Worm (Caenorhabditis elegans) whole organism, young adult: Measurements from ENCODE around the gene ceh-23.

Experiments
- B0261.1 ChIP-seq: sonication (generic microtip); optimal IDR thresholded peaks from 2 replicates; lab custom pipeline; 2016; ENCODE audit warnings: mild to moderate bottlenecking, missing genetic modification characterization, moderate library complexity, missing compliant biosample characterization
- aptf-3 ChIP-seq: fragments of 200-800 bp; sonication (Bioruptor generic); IDR thresholded peaks from 2 replicates; pipeline ENCODE4 v1.3.6; 2022; ENCODE audit warnings: missing genetic modification characterization, missing compliant biosample characterization
- chd-7 ChIP-seq: sonication (generic microtip); optimal IDR thresholded peaks from 2 replicates; lab custom pipeline; 2016; ENCODE audit warnings: mild to moderate bottlenecking, missing genetic modification characterization, moderate library complexity, missing compliant biosample characterization
- die-1 ChIP-seq: sonication (generic microtip); optimal IDR thresholded peaks from 2 replicates; lab custom pipeline; 2016; ENCODE audit warnings: missing genotype, mild to moderate bottlenecking, missing genetic modification characterization, missing compliant biosample characterization
- lin-35 ChIP-seq, 3 experiments: fragments of 150-350 bp in 2 of 3; sonication (generic microtip) in 1 of 3; optimal IDR thresholded peaks; 2 replicates each; lab custom pipeline; 2014 to 2018; ENCODE audit warnings: missing biosample characterization in 3 of 3, missing genetic modification characterization in 3 of 3, missing genetic modification reagents in 3 of 3
- mel-28 ChIP-seq: sonication (generic microtip); optimal IDR thresholded peaks from 2 replicates; lab custom pipeline; 2016; ENCODE audit warnings: borderline replicate concordance, mild to moderate bottlenecking, missing genetic modification characterization, missing compliant biosample characterization
- rpc-1 ChIP-seq, 2 experiments: fragments of 150-350 bp in 1 of 2; sonication (generic microtip) in 1 of 2; optimal IDR thresholded peaks; 2 replicates each; lab custom pipeline; 2014 to 2018; ENCODE audit warnings: missing biosample characterization in 1 of 2, missing genetic modification characterization in 1 of 2, missing genetic modification reagents in 1 of 2, missing genotype in 1 of 2
- sdz-38 ChIP-seq: sonication (generic microtip); optimal IDR thresholded peaks from 2 replicates; lab custom pipeline; 2016; ENCODE audit warnings: missing genotype, missing genetic modification characterization, missing compliant biosample characterization
- ztf-28 ChIP-seq: fragments of 200-800 bp; sonication (Bioruptor generic); IDR thresholded peaks from 2 replicates; pipeline ENCODE4 v1.3.6; 2022; ENCODE audit warnings: missing genetic modification reagents, missing genetic modification characterization, missing compliant biosample characterization

DNA sequence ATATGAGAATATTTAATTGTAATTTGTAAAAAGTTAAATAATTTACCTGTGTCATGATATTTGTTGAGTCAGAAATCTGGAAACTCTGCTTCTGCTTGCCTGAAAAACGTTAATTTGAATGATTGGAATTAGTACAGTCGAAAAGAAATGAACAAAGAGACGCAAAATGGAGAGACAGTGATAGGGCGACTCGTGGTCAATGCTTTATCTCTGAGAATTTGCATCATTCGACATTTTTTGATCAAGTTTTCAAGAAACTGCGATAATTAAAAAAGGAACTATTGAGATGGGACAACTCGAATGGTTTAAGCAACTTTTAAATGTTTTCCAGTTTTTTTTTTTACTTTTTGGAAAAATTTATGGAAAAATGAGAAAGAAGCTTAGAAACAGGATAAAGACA lies 21.5 kb downstream of the ceh-23 start, which contains the start of gene cuc-1:
- no peak for TF ChIP-seq ztf-28
- no peak for TF ChIP-seq sdz-38 (tag; lab: Kevin White, UChicago)
- TF ChIP-seq mel-28 (tag; lab: Kevin White, UChicago), result no peak
- TF ChIP-seq chd-7 (tag; lab: Kevin White, UChicago), result no peak
- TF ChIP-seq lin-35 (GFP tag; optimal IDR thresholded peaks at IDR 0.05; lab: Kevin White, UChicago), result no peak
- TF ChIP-seq aptf-3, result no peak
- TF ChIP-seq B0261.1 (tag; lab: Kevin White, UChicago), result no peak
- no peak for TF ChIP-seq rpc-1 (optimal IDR thresholded peaks at IDR 0.05; lab: Kevin White, UChicago)
- TF ChIP-seq rpc-1 (tag; optimal IDR thresholded peaks at IDR 0.05; lab: Kevin White, UChicago), result no peak
- TF ChIP-seq die-1, result no peak
